Worm (Caenorhabditis elegans) whole organism, L1 larva: Measurements from ENCODE around the gene C18A11.1.

Source experiments
- C04F5.9 ChIP-seq: sonication (generic microtip); optimal IDR thresholded peaks from 2 replicates; lab custom pipeline; 2016; ENCODE audit warnings: missing genetic modification characterization, missing compliant biosample characterization
- C16A3.4 ChIP-seq: fragments of 150-350 bp; optimal IDR thresholded peaks from 2 replicates; lab custom pipeline; 2014; ENCODE audit warnings: missing biosample characterization, missing genetic modification characterization
- C34B4.2 ChIP-seq: sonication (generic microtip); optimal IDR thresholded peaks from 2 replicates; lab custom pipeline; 2017; ENCODE audit warnings: mild to moderate bottlenecking, missing genetic modification characterization, missing compliant biosample characterization
- F16B12.6 ChIP-seq: fragments of 150-350 bp; optimal IDR thresholded peaks from 2 replicates; lab custom pipeline; 2014; ENCODE audit warnings: missing biosample characterization, missing genetic modification characterization
- Y116A8C.19 ChIP-seq: sonication (generic microtip); optimal IDR thresholded peaks from 2 replicates; lab custom pipeline; 2016; ENCODE audit warnings: missing compliant biosample characterization, missing genetic modification characterization, borderline replicate concordance
- aha-1 ChIP-seq: fragments of 150-350 bp; optimal IDR thresholded peaks from 2 replicates; lab custom pipeline; 2014; ENCODE audit warnings: missing biosample characterization, missing genetic modification characterization
- alr-1 ChIP-seq: fragments of 200-800 bp; sonication (Bioruptor generic); optimal IDR thresholded peaks from 2 replicates; lab custom pipeline; 2018; ENCODE audit warnings: borderline replicate concordance, mild to moderate bottlenecking, missing genetic modification characterization, missing compliant biosample characterization
- ama-1 ChIP-seq: fragments of 150-350 bp; optimal IDR thresholded peaks from 2 replicates; lab custom pipeline; 2014
- blmp-1 ChIP-seq: fragments of 150-350 bp; optimal IDR thresholded peaks from 2 replicates; lab custom pipeline; 2014; ENCODE audit warnings: missing biosample characterization, missing genetic modification characterization
- ceh-63 ChIP-seq: fragments of 200-800 bp; sonication (Bioruptor generic); optimal IDR thresholded peaks from 2 replicates; lab custom pipeline; 2018; ENCODE audit warnings: mild to moderate bottlenecking, missing genetic modification characterization, missing compliant biosample characterization
- ceh-8 ChIP-seq: fragments of 200-800 bp; sonication (Bioruptor generic); optimal IDR thresholded peaks from 2 replicates; lab custom pipeline; 2018; ENCODE audit warnings: mild to moderate bottlenecking, missing genetic modification characterization, moderate library complexity, missing compliant biosample characterization
- ceh-82 ChIP-seq, 3 experiments: fragments of 150-350 bp in 1 of 3; sonication (generic microtip) in 2 of 3; optimal IDR thresholded peaks; 2 replicates each; lab custom pipeline; 2014 to 2017; ENCODE audit warnings: missing biosample characterization in 3 of 3, missing genetic modification characterization in 3 of 3
- ceh-88 ChIP-seq: fragments of 200-800 bp; sonication (Bioruptor generic); IDR thresholded peaks from 2 replicates; pipeline ENCODE4 v1.3.6; 2022; ENCODE audit warnings: missing genetic modification characterization, missing compliant biosample characterization
- ces-1 ChIP-seq: fragments of 150-350 bp; optimal IDR thresholded peaks from 2 replicates; lab custom pipeline; 2014; ENCODE audit warnings: missing biosample characterization, missing genetic modification reagents, missing genetic modification characterization
- dpl-1 ChIP-seq, 3 experiments: fragments of 150-350 bp in 2 of 3; sonication (generic microtip) in 1 of 3; optimal IDR thresholded peaks; 2 replicates each; lab custom pipeline; 2014 to 2017; ENCODE audit warnings: missing biosample characterization in 3 of 3, missing genetic modification characterization in 3 of 3, missing genetic modification reagents in 3 of 3
- dsc-1 ChIP-seq: sonication (generic microtip); optimal IDR thresholded peaks from 2 replicates; lab custom pipeline; 2016; ENCODE audit warnings: mild to moderate bottlenecking, missing genetic modification characterization, missing compliant biosample characterization
- efl-1 ChIP-seq, 4 experiments: fragments of 150-350 bp; optimal IDR thresholded peaks in 3 of 4; peaks in 1 of 4; 1 replicate in 1 of 4; 2 replicates in 3 of 4; lab custom pipeline; 2014; ENCODE audit warnings: missing biosample characterization in 2 of 4, missing genetic modification characterization in 2 of 4, missing genetic modification reagents in 2 of 4
- efl-3 ChIP-seq: fragments of 200-800 bp; sonication (Bioruptor generic); optimal IDR thresholded peaks from 2 replicates; lab custom pipeline; 2018; ENCODE audit warnings: mild to moderate bottlenecking, missing genetic modification characterization, missing compliant biosample characterization
- egl-13 ChIP-seq: sonication (generic microtip); optimal IDR thresholded peaks from 2 replicates; lab custom pipeline; 2016; ENCODE audit warnings: missing genotype, missing genetic modification reagents, missing genetic modification characterization, missing compliant biosample characterization
- elt-3 ChIP-seq, 6 experiments: fragments of 150-350 bp in 1 of 6; sonication (generic microtip); optimal IDR thresholded peaks; 2 replicates each; lab custom pipeline; 2017 to 2018; ENCODE audit warnings: missing biosample characterization in 6 of 6, missing genetic modification characterization in 6 of 6, inconsistent platforms in 1 of 6
- fkh-10 ChIP-seq: sonication (generic microtip); optimal IDR thresholded peaks from 2 replicates; lab custom pipeline; 2017; ENCODE audit warnings: missing biosample characterization, missing genetic modification reagents, missing genetic modification characterization
- fkh-4 ChIP-seq: sonication (generic microtip); optimal IDR thresholded peaks from 2 replicates; lab custom pipeline; 2016; ENCODE audit warnings: missing compliant biosample characterization, missing genetic modification characterization, borderline replicate concordance
- hlh-17 ChIP-seq: fragments of 200-800 bp; sonication (Bioruptor generic); optimal IDR thresholded peaks from 2 replicates; lab custom pipeline; 2018; ENCODE audit warnings: missing genetic modification characterization, mild to moderate bottlenecking, missing compliant biosample characterization, moderate library complexity, borderline replicate concordance
- hpl-2 ChIP-seq: fragments of 150-350 bp; optimal IDR thresholded peaks from 2 replicates; lab custom pipeline; 2014; ENCODE audit warnings: missing biosample characterization, missing genetic modification reagents, missing genetic modification characterization
- isw-1 ChIP-seq: fragments of 200-800 bp; sonication (Bioruptor generic); IDR thresholded peaks from 2 replicates; pipeline ENCODE4 v1.3.6; 2022; ENCODE audit warnings: missing genetic modification characterization, missing compliant biosample characterization
- lin-13 ChIP-seq: fragments of 150-350 bp; optimal IDR thresholded peaks from 2 replicates; lab custom pipeline; 2014; ENCODE audit warnings: missing biosample characterization, missing genetic modification reagents, missing genetic modification characterization
- lin-35 ChIP-seq, 2 experiments: fragments of 150-350 bp; optimal IDR thresholded peaks; 2 replicates each; lab custom pipeline; 2014; ENCODE audit warnings: missing biosample characterization in 2 of 2, missing genetic modification characterization in 2 of 2, missing genetic modification reagents in 2 of 2
- lin-39 ChIP-seq: fragments of 150-350 bp; optimal IDR thresholded peaks from 2 replicates; lab custom pipeline; 2014; ENCODE audit warnings: missing biosample characterization, missing genetic modification reagents, missing genetic modification characterization
- lir-3 ChIP-seq: sonication (generic microtip); optimal IDR thresholded peaks from 2 replicates; lab custom pipeline; 2016; ENCODE audit warnings: mild to moderate bottlenecking, missing genetic modification characterization, moderate library complexity, missing compliant biosample characterization; ENCODE audit not compliant: poor library complexity
- mef-2 ChIP-seq: fragments of 150-350 bp; optimal IDR thresholded peaks from 2 replicates; lab custom pipeline; 2014; ENCODE audit warnings: missing biosample characterization, missing genetic modification characterization
- mep-1 ChIP-seq: fragments of 150-350 bp; optimal IDR thresholded peaks from 2 replicates; lab custom pipeline; 2014; ENCODE audit warnings: missing biosample characterization, missing genetic modification characterization
- nhr-11 ChIP-seq: fragments of 150-350 bp; optimal IDR thresholded peaks from 2 replicates; lab custom pipeline; 2014; ENCODE audit warnings: missing biosample characterization, missing genetic modification characterization
- nhr-20 ChIP-seq: sonication (generic microtip); optimal IDR thresholded peaks from 2 replicates; lab custom pipeline; 2016; ENCODE audit warnings: mild to moderate bottlenecking, missing genetic modification characterization, missing compliant biosample characterization
- nhr-237 ChIP-seq: fragments of 150-350 bp; optimal IDR thresholded peaks from 2 replicates; lab custom pipeline; 2014; ENCODE audit warnings: missing biosample characterization, missing genetic modification characterization
- nhr-28 ChIP-seq: fragments of 150-350 bp; optimal IDR thresholded peaks from 2 replicates; lab custom pipeline; 2014; ENCODE audit warnings: missing biosample characterization, missing genetic modification characterization
- nhr-76 ChIP-seq: sonication (generic microtip); optimal IDR thresholded peaks from 2 replicates; lab custom pipeline; 2017; ENCODE audit warnings: missing biosample characterization, missing genetic modification characterization
- nhr-77 ChIP-seq: fragments of 150-350 bp; optimal IDR thresholded peaks from 2 replicates; lab custom pipeline; 2014; ENCODE audit warnings: missing biosample characterization, missing genetic modification characterization
- nhr-85 ChIP-seq: sonication (generic microtip); peaks from one replicate; lab custom pipeline; 2016; ENCODE audit warnings: missing genetic modification characterization, inconsistent platforms, missing compliant biosample characterization
- pax-3 ChIP-seq: fragments of 200-800 bp; sonication (Bioruptor generic); optimal IDR thresholded peaks from 2 replicates; lab custom pipeline; 2018; ENCODE audit warnings: mild to moderate bottlenecking, missing genetic modification characterization, moderate library complexity, missing compliant biosample characterization
- pqm-1 ChIP-seq: sonication (generic microtip); optimal IDR thresholded peaks from 3 replicates; lab custom pipeline; 2017; ENCODE audit warnings: missing biosample characterization, missing genetic modification characterization
- rnt-1 ChIP-seq: sonication (generic microtip); optimal IDR thresholded peaks from 2 replicates; lab custom pipeline; 2016; ENCODE audit warnings: mild to moderate bottlenecking, missing genetic modification characterization, moderate library complexity, missing compliant biosample characterization
- skn-1 ChIP-seq: fragments of 150-350 bp; optimal IDR thresholded peaks from 2 replicates; lab custom pipeline; 2014; ENCODE audit warnings: missing biosample characterization, missing genetic modification characterization
- snpc-4 ChIP-seq: fragments of 150-350 bp; optimal IDR thresholded peaks from 2 replicates; lab custom pipeline; 2014; ENCODE audit warnings: missing biosample characterization, missing genetic modification characterization
- snu-23 ChIP-seq: sonication (generic microtip); optimal IDR thresholded peaks from 2 replicates; lab custom pipeline; 2016; ENCODE audit warnings: missing genetic modification characterization, missing compliant biosample characterization
- sox-4 ChIP-seq: sonication (generic microtip); optimal IDR thresholded peaks from 2 replicates; lab custom pipeline; 2016; ENCODE audit warnings: missing genetic modification characterization, missing compliant biosample characterization
- sup-37 ChIP-seq: fragments of 200-800 bp; sonication (Bioruptor generic); optimal IDR thresholded peaks from 2 replicates; lab custom pipeline; 2018; ENCODE audit warnings: mild to moderate bottlenecking, missing genetic modification characterization, missing compliant biosample characterization
- swsn-7 ChIP-seq: sonication (generic microtip); optimal IDR thresholded peaks from 2 replicates; lab custom pipeline; 2016; ENCODE audit warnings: missing genetic modification characterization, missing compliant biosample characterization
- tbx-2 ChIP-seq: sonication (generic microtip); optimal IDR thresholded peaks from 2 replicates; lab custom pipeline; 2016; ENCODE audit warnings: missing genetic modification characterization, missing compliant biosample characterization
- unc-130 ChIP-seq: fragments of 150-350 bp; optimal IDR thresholded peaks from 2 replicates; lab custom pipeline; 2017; ENCODE audit warnings: missing biosample characterization, missing genetic modification characterization, inconsistent platforms
- unc-30 ChIP-seq: sonication (generic microtip); optimal IDR thresholded peaks from 2 replicates; lab custom pipeline; 2017; ENCODE audit warnings: missing biosample characterization, missing genetic modification characterization
- unc-62 ChIP-seq: fragments of 150-350 bp; optimal IDR thresholded peaks from 2 replicates; lab custom pipeline; 2014; ENCODE audit warnings: missing biosample characterization, missing genetic modification reagents, missing genetic modification characterization
- unc-98 ChIP-seq: fragments of 200-800 bp; sonication (Bioruptor generic); IDR thresholded peaks from 2 replicates; pipeline ENCODE4 v1.3.6; 2022; ENCODE audit warnings: missing genetic modification characterization, missing compliant biosample characterization
- xbp-1 ChIP-seq: sonication (generic microtip); optimal IDR thresholded peaks from 2 replicates; lab custom pipeline; 2016; ENCODE audit warnings: missing genetic modification characterization, missing compliant biosample characterization
- ztf-4 ChIP-seq: fragments of 150-350 bp; optimal IDR thresholded peaks from 2 replicates; lab custom pipeline; 2014; ENCODE audit warnings: missing biosample characterization, missing genetic modification characterization

The C18A11.1 gene

ce11 chrX:8040967-8041366, 28.2 kb upstream of the C18A11.1 start, which contains the start of gene xol-1:
TSS of gene xol-1 (plus strand) at chrX:8041313.
- TF ChIP-seq Y116A8C.19 (no peak), dsc-1 (tag; lab: Kevin White, UChicago) (no peak), xbp-1 (tag; lab: Kevin White, UChicago) (no peak), swsn-7 (no peak), unc-30 (tag; lab: Kevin White, UChicago) (no peak), F16B12.6 (tag; lab: Kevin White, UChicago) (no peak), blmp-1 (tag; lab: Kevin White, UChicago) (peak; percentile 30), unc-62 (GFP tag; lab: Kevin White, UChicago) (no peak), tbx-2 (tag; lab: Kevin White, UChicago) (no peak), mef-2 (no peak), ama-1 (lab: Kevin White, UChicago) (no peak), pax-3 (tag; lab: Kevin White, UChicago) (no peak), unc-130 (no peak), ztf-4 (tag; lab: Kevin White, UChicago) (no peak), pqm-1 (no peak), nhr-85 (tag; lab: Kevin White, UChicago) (no peak), fkh-10 (GFP tag; lab: Kevin White, UChicago) (no peak), efl-1 (optimal IDR thresholded peaks at IDR 0.05; lab: Kevin White, UChicago) (no peak), efl-1 (GFP tag; optimal IDR thresholded peaks at IDR 0.05 in 1 of 2; lab: Kevin White, UChicago) (peak in 1 of 2 experiments; percentile 37), fkh-4 (tag; lab: Kevin White, UChicago) (no peak), skn-1 (tag; lab: Kevin White, UChicago) (peak; percentile 0), mep-1 (tag; lab: Kevin White, UChicago) (no peak), lin-13 (GFP tag; lab: Kevin White, UChicago) (no peak), rnt-1 (peak; percentile 12), hpl-2 (GFP tag; lab: Kevin White, UChicago) (no peak), hlh-17 (GFP tag; lab: Kevin White, UChicago) (no peak), C34B4.2 (tag; lab: Kevin White, UChicago) (no peak), sup-37 (no peak), ceh-8 (GFP tag; lab: Kevin White, UChicago) (no peak), sox-4 (no peak), ces-1 (no peak), nhr-28 (no peak), snu-23 (GFP tag; lab: Kevin White, UChicago) (peak; percentile 23), efl-3 (GFP tag; lab: Kevin White, UChicago) (no peak), nhr-11 (tag; lab: Kevin White, UChicago) (no peak), ceh-63 (GFP tag; lab: Kevin White, UChicago) (no peak), nhr-77 (tag; lab: Kevin White, UChicago) (no peak), snpc-4 (tag; lab: Kevin White, UChicago) (no peak), lin-35 (GFP tag; optimal IDR thresholded peaks at IDR 0.05; lab: Kevin White, UChicago) (peak in 1 of 2 experiments; percentile 30), dpl-1 (GFP tag; optimal IDR thresholded peaks at IDR 0.05; lab: Kevin White, UChicago) (no peak), C16A3.4 (tag; lab: Kevin White, UChicago) (no peak), aha-1 (tag; lab: Kevin White, UChicago) (no peak), unc-98 (GFP tag; lab: Robert Waterston, UW) (no peak), lin-39 (tag; lab: Kevin White, UChicago) (no peak), lir-3 (no peak), nhr-237 (no peak), nhr-20 (tag; lab: Kevin White, UChicago) (no peak), egl-13 (no peak), ceh-82 (tag; optimal IDR thresholded peaks at IDR 0.05; lab: Kevin White, UChicago) (no peak), alr-1 (tag; lab: Kevin White, UChicago) (no peak), elt-3 (tag; optimal IDR thresholded peaks at IDR 0.05; lab: Kevin White, UChicago) (no peak), ceh-88 (GFP tag; lab: Robert Waterston, UW) (no peak), nhr-76 (tag; lab: Kevin White, UChicago) (no peak), C04F5.9 (tag; lab: Kevin White, UChicago) (no peak), isw-1 (no peak)
- TF ChIP-seq, all 84 proteins: peak for 6
